Worm (Caenorhabditis elegans) whole organism, mixed stage, embryonic: Measurements from ENCODE around the gene twk-31.

Experiments
- M03D4.4 ChIP-seq: sonication (generic microtip); optimal IDR thresholded peaks from 2 replicates; lab custom pipeline; 2017; ENCODE audit warnings: mild to moderate bottlenecking, missing genetic modification characterization, missing compliant biosample characterization
- bed-3 ChIP-seq: fragments of 200-800 bp; sonication (Bioruptor generic); optimal IDR thresholded peaks from 3 replicates; lab custom pipeline; 2018; ENCODE audit warnings: mild to moderate bottlenecking, missing genetic modification characterization, moderate library complexity, missing compliant biosample characterization
- ceh-39 ChIP-seq: fragments of 150-350 bp; optimal IDR thresholded peaks from 2 replicates; lab custom pipeline; 2014; ENCODE audit warnings: missing biosample characterization, missing genetic modification characterization
- ceh-43 ChIP-seq: fragments of 200-800 bp; sonication (Bioruptor generic); optimal IDR thresholded peaks from 2 replicates; lab custom pipeline; 2018; ENCODE audit warnings: mild to moderate bottlenecking, missing genetic modification characterization, moderate library complexity, missing compliant biosample characterization
- ceh-83 ChIP-seq: fragments of 200-800 bp; sonication (Bioruptor generic); optimal IDR thresholded peaks from 2 replicates; lab custom pipeline; 2018; ENCODE audit warnings: mild to moderate bottlenecking, missing genetic modification characterization, missing compliant biosample characterization
- ces-1 ChIP-seq: fragments of 150-350 bp; optimal IDR thresholded peaks from 2 replicates; lab custom pipeline; 2014; ENCODE audit warnings: missing biosample characterization, missing genetic modification reagents, missing genetic modification characterization
- cnd-1 ChIP-seq: fragments of 200-800 bp; sonication (Bioruptor generic); optimal IDR thresholded peaks from 2 replicates; lab custom pipeline; 2018; ENCODE audit warnings: mild to moderate bottlenecking, missing genetic modification characterization, missing compliant biosample characterization
- drap-1 ChIP-seq: fragments of 200-800 bp; sonication (Bioruptor generic); optimal IDR thresholded peaks from 3 replicates; lab custom pipeline; 2018; ENCODE audit warnings: mild to moderate bottlenecking, missing genetic modification characterization, missing compliant biosample characterization
- elt-1 ChIP-seq: sonication (generic microtip); optimal IDR thresholded peaks from 2 replicates; lab custom pipeline; 2017; ENCODE audit warnings: missing genetic modification characterization, mild to moderate bottlenecking, missing compliant biosample characterization, antibody characterized with exemption, moderate library complexity, borderline replicate concordance; ENCODE audit not compliant: insufficient read depth
- elt-3 ChIP-seq: fragments of 150-350 bp; optimal IDR thresholded peaks from 2 replicates; lab custom pipeline; 2014; ENCODE audit warnings: missing biosample characterization, missing genetic modification characterization
- ham-2 ChIP-seq: fragments of 200-800 bp; sonication (Bioruptor generic); optimal IDR thresholded peaks from 2 replicates; lab custom pipeline; 2018; ENCODE audit warnings: mild to moderate bottlenecking, missing genetic modification characterization, missing compliant biosample characterization
- hlh-1 ChIP-seq: fragments of 150-350 bp; optimal IDR thresholded peaks from 2 replicates; lab custom pipeline; 2014; ENCODE audit warnings: missing biosample characterization, missing genetic modification reagents, missing genetic modification characterization
- lin-13 ChIP-seq: fragments of 150-350 bp; optimal IDR thresholded peaks from 2 replicates; lab custom pipeline; 2014; ENCODE audit warnings: missing biosample characterization, missing genetic modification characterization
- lin-32 ChIP-seq: fragments of 200-800 bp; sonication (Bioruptor generic); optimal IDR thresholded peaks from 2 replicates; lab custom pipeline; 2018; ENCODE audit warnings: mild to moderate bottlenecking, missing genetic modification characterization, missing compliant biosample characterization
- lsy-2 ChIP-seq: fragments of 150-350 bp; optimal IDR thresholded peaks from 2 replicates; lab custom pipeline; 2014; ENCODE audit warnings: missing biosample characterization, missing genetic modification characterization
- mab-5 ChIP-seq: fragments of 150-350 bp; optimal IDR thresholded peaks from 2 replicates; lab custom pipeline; 2014; ENCODE audit warnings: missing biosample characterization, missing genetic modification characterization
- mep-1 ChIP-seq: fragments of 150-350 bp; optimal IDR thresholded peaks from 2 replicates; lab custom pipeline; 2017; ENCODE audit warnings: missing biosample characterization, missing genetic modification reagents, missing genetic modification characterization, inconsistent platforms
- mls-2 ChIP-seq: sonication (generic microtip); optimal IDR thresholded peaks from 2 replicates; lab custom pipeline; 2016; ENCODE audit warnings: mild to moderate bottlenecking, missing genetic modification characterization, moderate library complexity, missing compliant biosample characterization
- nhr-2 ChIP-seq: fragments of 150-350 bp; optimal IDR thresholded peaks from 2 replicates; lab custom pipeline; 2014; ENCODE audit warnings: missing biosample characterization, missing genetic modification characterization
- nhr-237 ChIP-seq: fragments of 150-350 bp; optimal IDR thresholded peaks from 2 replicates; lab custom pipeline; 2014; ENCODE audit warnings: missing biosample characterization, missing genetic modification characterization
- nhr-28 ChIP-seq: fragments of 150-350 bp; optimal IDR thresholded peaks from 2 replicates; lab custom pipeline; 2014; ENCODE audit warnings: missing biosample characterization, missing genetic modification characterization
- nhr-76 ChIP-seq: sonication (generic microtip); optimal IDR thresholded peaks from 2 replicates; lab custom pipeline; 2017; ENCODE audit warnings: missing biosample characterization, missing genetic modification characterization
- pha-4 ChIP-seq: fragments of 150-350 bp; optimal IDR thresholded peaks from 2 replicates; lab custom pipeline; 2018; ENCODE audit warnings: missing biosample characterization, missing genetic modification reagents, missing genetic modification characterization
- sem-2 ChIP-seq: fragments of 200-800 bp; sonication (Bioruptor generic); optimal IDR thresholded peaks from 2 replicates; lab custom pipeline; 2018; ENCODE audit warnings: mild to moderate bottlenecking, missing genetic modification characterization, missing compliant biosample characterization
- snpc-4 ChIP-seq: fragments of 150-350 bp; optimal IDR thresholded peaks from 2 replicates; lab custom pipeline; 2014; ENCODE audit warnings: missing biosample characterization, missing genetic modification characterization
- unc-120 ChIP-seq: sonication (generic microtip); optimal IDR thresholded peaks from 2 replicates; lab custom pipeline; 2017; ENCODE audit warnings: missing genetic modification characterization, missing compliant biosample characterization; ENCODE audit not compliant: poor library complexity, severe bottlenecking
- unc-39 ChIP-seq: fragments of 150-350 bp; optimal IDR thresholded peaks from 2 replicates; lab custom pipeline; 2014; ENCODE audit warnings: missing biosample characterization, missing genetic modification characterization
- zip-8 ChIP-seq: fragments of 150-350 bp; optimal IDR thresholded peaks from 2 replicates; lab custom pipeline; 2014; ENCODE audit warnings: missing biosample characterization, missing genetic modification characterization
- ztf-11 ChIP-seq: fragments of 150-350 bp; optimal IDR thresholded peaks from 2 replicates; lab custom pipeline; 2014; ENCODE audit warnings: missing biosample characterization, missing genetic modification characterization

twk-31 gene

DNA sequence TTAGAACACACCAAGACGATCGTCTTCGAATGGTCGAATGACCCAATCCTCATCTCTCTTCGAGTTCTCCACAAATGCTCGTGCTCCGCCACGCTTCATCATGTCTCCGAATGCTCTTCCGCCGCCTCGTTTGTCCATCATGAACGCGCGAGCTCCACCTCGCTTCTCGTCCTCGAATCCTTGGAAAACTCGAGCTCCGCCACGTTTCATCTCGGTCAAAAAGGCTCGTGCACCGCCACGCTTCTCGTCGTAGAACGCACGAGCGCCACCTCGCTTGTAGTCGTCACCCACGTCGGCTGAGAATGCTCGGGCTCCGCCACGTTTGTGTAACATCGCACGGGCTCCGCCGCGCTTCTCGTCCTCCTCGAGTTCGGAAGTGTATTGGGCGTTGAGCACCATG is 21.1 kb upstream of the twk-31 start:
- TF ChIP-seq ces-1 (GFP tag; lab: Kevin White, UChicago) (no peak), ceh-43 (GFP tag; lab: Kevin White, UChicago) (no peak), nhr-2 (no peak), mab-5 (tag; lab: Kevin White, UChicago) (no peak), ham-2 (GFP tag; lab: Kevin White, UChicago) (no peak), sem-2 (GFP tag; lab: Kevin White, UChicago) (no peak), mep-1 (tag; lab: Kevin White, UChicago) (no peak), bed-3 (GFP tag; lab: Kevin White, UChicago) (no peak), lsy-2 (tag; lab: Kevin White, UChicago) (no peak), M03D4.4 (no peak), ceh-39 (tag; lab: Kevin White, UChicago) (no peak), nhr-76 (no peak), mls-2 (tag; lab: Kevin White, UChicago) (no peak), ztf-11 (no peak), nhr-237 (no peak), elt-3 (tag; lab: Kevin White, UChicago) (no peak)
- TF ChIP-seq, all 35 proteins: peak for 0

DNA sequence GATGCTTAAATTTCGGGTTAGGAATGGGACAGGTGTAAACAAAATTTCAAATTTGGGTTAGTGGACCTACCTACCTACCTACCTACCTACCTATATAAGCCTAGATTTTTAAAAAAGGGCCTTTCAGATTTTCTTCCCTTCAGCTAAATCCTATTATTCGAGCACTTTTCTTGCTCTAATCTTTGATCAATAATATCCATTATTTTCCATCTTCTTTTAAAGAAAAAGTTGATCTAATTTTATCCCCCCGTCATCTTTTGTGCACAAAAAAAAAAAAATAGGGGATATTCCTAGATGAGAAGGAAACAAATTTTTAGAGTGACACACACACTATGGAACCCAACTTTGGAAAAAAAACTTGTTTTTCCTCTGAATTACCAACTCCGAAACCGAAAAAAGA is 19.6 kb upstream of the twk-31 start:
- TF ChIP-seq cnd-1 (tag; lab: Kevin White, UChicago): no peak
- no peak for TF ChIP-seq nhr-237
- no peak for TF ChIP-seq zip-8 (tag; lab: Kevin White, UChicago)
- TF ChIP-seq ces-1 (GFP tag; lab: Kevin White, UChicago): peak; percentile 55
- no peak for TF ChIP-seq pha-4 (tag; lab: Kevin White, UChicago)
- no peak for TF ChIP-seq lin-32 (GFP tag; lab: Kevin White, UChicago)
- TF ChIP-seq unc-39 (tag; lab: Kevin White, UChicago): no peak
- TF ChIP-seq elt-3 (tag; lab: Kevin White, UChicago): no peak

DNA sequence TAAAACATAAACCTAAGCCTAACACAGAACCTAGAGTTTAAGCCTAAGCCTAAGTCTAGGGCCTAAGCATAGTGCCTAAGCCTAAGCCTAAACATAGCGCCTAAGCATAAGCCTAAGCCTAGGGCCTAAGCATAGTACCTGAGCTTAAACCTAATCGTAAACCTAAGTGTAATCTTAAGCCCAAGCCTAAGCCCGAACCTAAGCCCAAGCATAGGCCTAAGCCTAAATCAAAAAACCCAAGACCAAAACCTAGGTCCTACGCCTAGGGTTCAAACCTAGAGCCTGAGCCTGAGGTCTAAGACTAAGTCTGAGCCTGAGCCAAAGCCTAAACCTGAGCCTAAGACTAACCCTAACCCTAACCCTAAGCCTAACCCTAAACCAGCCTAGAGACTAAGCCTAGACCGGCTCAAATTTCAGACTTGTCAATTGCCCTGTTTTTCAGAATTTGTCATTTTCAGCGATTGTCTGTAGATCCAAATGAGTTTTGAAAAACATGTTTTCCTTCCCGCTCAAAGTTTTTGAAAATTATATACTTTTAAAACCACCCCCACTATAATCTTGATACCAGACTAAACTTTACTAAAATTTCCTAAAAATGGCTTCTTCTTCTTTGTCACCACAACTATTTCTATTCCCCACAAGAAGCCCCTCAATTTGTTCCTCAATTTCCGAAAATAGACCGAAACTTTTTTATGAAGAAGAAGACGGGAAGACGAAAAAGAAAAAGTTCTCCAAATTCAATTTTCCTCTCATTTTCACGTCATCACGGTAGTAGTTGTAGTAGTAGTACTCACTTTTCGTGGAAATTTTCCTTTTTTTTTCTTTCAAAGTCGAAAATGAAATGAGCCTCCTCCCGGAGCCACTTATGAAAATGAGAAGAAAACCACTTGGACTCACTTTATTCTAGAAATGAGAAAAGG is 18.6 kb upstream of the twk-31 start:
- TF ChIP-seq nhr-76: no peak
- TF ChIP-seq elt-3 (tag; lab: Kevin White, UChicago): no peak
- TF ChIP-seq ces-1 (GFP tag; lab: Kevin White, UChicago): peak; percentile 65

DNA sequence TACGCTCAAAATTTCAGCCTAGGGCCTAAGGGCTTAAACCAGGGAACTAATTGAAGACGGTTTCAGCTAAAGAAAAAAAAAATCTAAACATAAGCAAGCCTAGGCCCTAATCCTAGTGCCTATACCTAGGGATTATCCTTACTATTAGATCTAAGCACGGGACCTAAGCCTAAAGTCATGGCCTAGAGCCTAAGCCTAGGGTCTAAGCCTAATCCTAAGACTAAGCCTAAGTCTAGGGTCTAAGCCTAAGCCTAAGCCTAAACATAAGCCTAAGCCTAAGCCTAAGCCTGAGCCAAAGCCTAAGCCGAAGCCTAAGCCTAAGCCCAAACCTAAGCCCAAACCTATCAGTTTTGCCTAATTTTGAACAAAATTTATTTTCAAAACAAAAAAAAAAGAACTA is 17.7 kb upstream of the twk-31 start:
- TF ChIP-seq ceh-83 (GFP tag; lab: Kevin White, UChicago): no peak
- TF ChIP-seq ham-2 (GFP tag; lab: Kevin White, UChicago): no peak
- TF ChIP-seq nhr-28 (tag; lab: Kevin White, UChicago): no peak
- TF ChIP-seq ces-1 (GFP tag; lab: Kevin White, UChicago): no peak
- no peak for TF ChIP-seq elt-1 (tag; lab: Kevin White, UChicago)
- TF ChIP-seq unc-120: no peak
- TF ChIP-seq bed-3 (GFP tag; lab: Kevin White, UChicago): no peak

DNA sequence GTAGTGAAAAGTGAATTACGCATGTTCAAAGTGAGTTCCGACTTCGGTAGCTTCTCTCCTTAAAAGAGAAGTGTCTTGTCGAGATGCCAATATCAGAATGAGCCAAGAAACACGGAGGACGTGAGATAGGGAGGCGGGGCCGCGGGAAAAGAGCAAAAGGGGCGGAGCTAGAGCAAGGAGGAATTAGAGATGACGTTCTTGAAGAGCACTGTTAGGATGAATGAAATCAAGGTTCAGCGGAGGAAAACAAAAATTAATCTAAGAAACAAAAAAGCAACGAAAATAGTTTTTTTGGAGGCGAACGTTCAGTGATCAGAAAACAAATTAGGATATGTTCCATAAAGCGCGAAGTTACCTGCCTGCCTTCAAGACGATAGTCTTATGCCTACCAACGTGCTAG is 17.3 kb upstream of the twk-31 start, which contains the start of gene nlp-21:
Gene nlp-21, minus strand, starts transcription at position 101 of the 400 bp plus-strand sequence.
- TF ChIP-seq lin-32 (GFP tag; lab: Kevin White, UChicago) (no peak), lin-13 (no peak), sem-2 (GFP tag; lab: Kevin White, UChicago) (no peak), nhr-76 (no peak), hlh-1 (tag; lab: Kevin White, UChicago) (no peak)

DNA sequence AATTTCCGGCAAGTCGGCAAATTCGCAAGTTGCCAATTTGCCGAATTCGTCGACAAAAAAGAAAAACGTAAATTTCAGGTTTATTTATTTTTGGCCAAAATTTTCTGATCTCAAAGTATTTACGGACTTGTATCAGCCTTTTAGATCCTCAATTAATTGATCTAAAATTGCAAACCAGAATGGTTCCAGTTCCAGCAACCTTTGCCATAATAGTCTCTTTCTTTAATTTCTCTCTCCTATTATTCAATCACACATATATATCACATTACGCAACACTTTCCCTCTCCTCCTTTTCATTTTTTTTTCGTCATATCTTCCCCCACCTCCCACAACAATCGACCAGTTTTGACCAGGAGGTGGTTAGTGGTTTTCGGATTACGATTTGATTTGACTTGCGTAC is 13.0 kb upstream of the twk-31 start, which contains the start of gene Y47D3B.3:
Gene Y47D3B.3, plus strand, starts transcription at position 301 of the 400 bp plus-strand sequence.
- TF ChIP-seq snpc-4: no peak
- peak; percentile 75 for TF ChIP-seq zip-8 (tag; lab: Kevin White, UChicago)
- TF ChIP-seq drap-1: no peak
